Worm (Caenorhabditis elegans): ENCODE results near the gene cutc-1.

Gene cutc-1

DNA sequence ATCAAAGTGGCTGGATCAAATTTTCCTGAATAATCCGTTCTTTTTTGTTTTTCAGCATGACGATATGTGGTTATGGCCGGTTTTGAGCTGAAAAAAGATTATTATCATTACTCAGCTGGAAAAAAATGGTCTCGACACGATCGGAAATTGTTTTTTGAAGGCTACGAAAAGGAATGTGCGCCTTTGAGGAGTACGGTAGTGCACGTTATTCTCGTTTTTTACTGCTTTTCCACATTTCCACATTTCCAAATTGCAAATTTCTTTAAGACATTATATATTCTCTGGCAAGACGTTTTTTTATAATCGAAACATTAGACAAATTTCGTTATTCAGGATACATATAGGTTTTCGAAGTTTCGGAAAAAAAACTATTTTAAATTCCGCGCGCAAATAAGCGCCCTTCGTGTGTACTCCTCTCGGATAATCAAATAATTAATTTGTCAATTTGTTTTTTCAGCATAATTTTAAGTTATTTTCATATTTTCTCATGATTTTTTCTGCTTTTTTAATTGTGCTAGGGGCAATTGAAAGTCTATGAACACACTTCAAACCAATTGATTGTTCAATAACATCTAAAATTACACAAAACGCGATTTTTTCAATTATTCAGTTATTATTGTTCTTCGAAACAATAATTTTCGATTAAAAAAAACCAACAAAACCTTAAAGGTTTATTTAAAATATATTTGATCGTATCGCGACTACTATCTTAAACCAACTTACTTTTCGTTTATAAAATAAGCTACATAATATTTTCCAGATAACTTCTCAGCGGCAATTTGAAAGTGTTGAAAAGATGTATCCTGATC, 40.0 kb downstream of the cutc-1 start, which contains the start of gene R05D3.3:
Gene R05D3.3, plus strand, starts transcription at position 759 of the 809 bp plus-strand sequence.
- TF ChIP-seq dao-5 (tag; optimal IDR thresholded peaks at IDR 0.05) (no peak), W03F9.2 (tag; optimal IDR thresholded peaks at IDR 0.05) (no peak), him-1 (tag; optimal IDR thresholded peaks at IDR 0.05) (no peak)

DNA sequence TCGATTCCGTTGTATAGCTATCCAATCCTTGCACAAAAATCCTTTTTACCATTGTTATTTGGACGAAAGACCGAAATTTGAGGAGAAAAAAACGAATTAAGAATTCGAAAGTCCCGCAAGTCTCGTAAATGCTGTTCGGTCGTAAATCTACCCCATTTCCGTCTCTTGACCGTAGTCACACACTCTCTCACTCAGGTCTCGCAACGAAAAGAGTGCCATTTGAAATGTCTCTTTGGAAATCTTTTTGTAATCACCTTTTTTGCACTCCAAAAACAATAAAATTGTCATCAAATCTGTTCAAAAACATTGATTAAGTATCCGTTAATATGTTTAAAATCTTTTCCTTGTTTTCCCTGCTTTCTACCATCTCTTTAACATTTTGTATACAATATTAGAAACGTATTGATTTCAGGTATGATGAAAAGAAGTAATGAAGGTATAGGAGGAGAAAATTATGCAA, 45.2 kb downstream of the cutc-1 start, which contains the start of the genes R05D3.8 and rfp-1:
Gene R05D3.8, minus strand, starts transcription at position 115 of the 460 bp plus-strand sequence.
Gene rfp-1, plus strand, starts transcription at position 410 of the 460 bp plus-strand sequence.
- no peak for TF ChIP-seq him-1 (tag; optimal IDR thresholded peaks at IDR 0.05)
- peak; percentile 65 for TF ChIP-seq W03F9.2 (tag; optimal IDR thresholded peaks at IDR 0.05)

DNA sequence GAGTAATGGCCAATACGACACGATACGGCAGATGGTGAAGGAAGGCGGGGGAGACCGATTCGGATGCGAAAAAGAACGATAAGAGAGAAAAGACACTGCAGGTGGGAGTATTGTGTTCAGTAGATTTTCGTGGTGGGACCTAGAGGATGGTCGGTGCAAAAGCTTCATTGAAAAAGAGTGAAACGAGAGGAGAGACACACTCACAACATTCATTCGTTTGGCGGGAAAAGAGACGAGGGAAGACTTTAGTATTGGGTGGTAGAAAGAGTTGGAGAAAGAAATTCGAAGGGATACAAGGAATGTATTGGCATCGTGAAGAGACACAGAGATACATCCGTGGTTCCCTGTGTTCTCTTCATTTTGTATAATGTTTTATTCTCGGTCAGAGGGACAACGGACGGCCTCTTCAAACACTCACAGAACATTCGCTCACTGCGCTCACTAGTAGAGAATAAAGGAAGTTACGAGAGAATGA, 47.0 kb downstream of the cutc-1 start:
- TF ChIP-seq W03F9.2 (tag; optimal IDR thresholded peaks at IDR 0.05), result peak; percentile 46
- no peak for TF ChIP-seq dao-5 (tag; optimal IDR thresholded peaks at IDR 0.05)

DNA sequence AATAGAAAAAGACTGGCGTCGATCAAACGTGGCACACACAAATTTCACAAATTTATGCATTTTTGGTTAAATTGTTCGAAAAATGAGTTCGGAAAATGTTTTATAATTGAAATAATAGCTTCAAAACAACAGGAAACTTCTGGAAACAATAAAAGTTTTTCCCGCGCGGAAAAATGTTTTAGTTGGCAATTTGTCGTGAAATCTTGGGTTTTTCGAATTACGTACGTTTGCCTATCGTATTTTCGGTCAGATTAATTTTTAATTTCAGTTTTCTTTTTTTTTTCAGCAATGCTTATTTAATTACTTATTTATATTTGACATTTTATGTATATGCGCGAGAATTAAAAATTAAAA, 48.0 kb downstream of the cutc-1 start:
- no peak for TF ChIP-seq W03F9.2 (tag; optimal IDR thresholded peaks at IDR 0.05)

DNA sequence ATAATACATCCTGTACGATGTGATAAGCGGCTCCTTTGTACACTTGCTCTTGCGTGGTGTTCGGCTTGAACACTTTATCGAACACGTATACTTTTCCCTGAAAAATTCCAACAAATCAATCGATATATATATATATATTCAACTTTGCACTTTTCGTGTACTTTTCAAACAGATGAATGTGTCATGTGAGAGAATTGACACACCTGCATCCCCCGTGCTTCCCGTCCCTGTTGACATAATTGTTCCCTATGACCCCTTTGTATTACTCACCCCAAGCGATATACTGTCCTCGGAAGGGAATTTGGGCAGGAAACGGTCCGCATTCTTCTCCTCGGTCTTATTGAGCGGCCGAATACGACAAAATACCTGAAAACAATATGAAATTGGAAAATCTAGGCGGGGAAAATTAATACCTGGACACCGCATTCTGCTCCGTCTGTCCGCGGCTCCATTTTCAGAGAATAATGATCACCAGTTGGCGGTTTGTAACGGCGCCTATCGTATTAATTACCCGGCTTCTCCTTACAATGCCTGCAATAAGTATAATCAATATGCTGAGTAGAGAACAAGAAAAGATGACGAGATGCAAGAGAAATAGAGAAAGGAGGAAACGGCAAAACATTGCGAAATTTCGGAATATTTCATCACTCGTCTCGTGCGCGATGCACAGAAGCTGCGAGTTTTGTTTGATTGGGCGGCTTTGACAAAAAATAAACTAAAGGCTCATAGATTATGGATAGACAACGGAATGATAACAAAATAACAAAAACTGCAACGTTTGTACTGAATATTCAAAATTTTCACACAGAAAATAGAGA, 48.6 kb downstream of the cutc-1 start, which contains the start of gene unc-116:
Gene unc-116, minus strand, starts transcription at position 531 of the 818 bp plus-strand sequence.
- TF ChIP-seq W03F9.2 (tag; optimal IDR thresholded peaks at IDR 0.05) (no peak), dao-5 (tag; optimal IDR thresholded peaks at IDR 0.05) (no peak), him-1 (tag; optimal IDR thresholded peaks at IDR 0.05) (peak; percentile 17)
